Worm (Caenorhabditis elegans) whole organism, early embryonic: ENCODE data around the gene srx-105.

Experiments
- ama-1 ChIP-seq: fragments of 150-350 bp; optimal IDR thresholded peaks from 2 replicates; lab custom pipeline; 2014
- flt-1 ChIP-seq: fragments of 200-800 bp; sonication (Bioruptor generic); IDR thresholded peaks from 2 replicates; pipeline ENCODE4 v1.3.6; 2022; ENCODE audit warnings: missing genetic modification characterization, missing compliant biosample characterization
- hmbx-1 ChIP-seq: sonication (generic microtip); optimal IDR thresholded peaks from 2 replicates; lab custom pipeline; 2016; ENCODE audit warnings: mild to moderate bottlenecking, missing genetic modification characterization, missing compliant biosample characterization
- hmg-4 ChIP-seq: fragments of 200-800 bp; sonication (Bioruptor generic); optimal IDR thresholded peaks from 2 replicates; lab custom pipeline; 2018; ENCODE audit warnings: mild to moderate bottlenecking, missing genetic modification characterization, missing compliant biosample characterization
- hnd-1 ChIP-seq: sonication (generic microtip); optimal IDR thresholded peaks from 2 replicates; lab custom pipeline; 2016; ENCODE audit warnings: missing genetic modification characterization, missing compliant biosample characterization
- pes-1 ChIP-seq: fragments of 200-800 bp; sonication (Bioruptor generic); IDR thresholded peaks from 2 replicates; pipeline ENCODE4 v1.3.6; 2022; ENCODE audit warnings: missing genetic modification reagents, missing genetic modification characterization, missing compliant biosample characterization
- scrt-1 ChIP-seq: fragments of 200-800 bp; sonication (Bioruptor generic); IDR thresholded peaks from 2 replicates; pipeline ENCODE4 v1.3.6; 2022; ENCODE audit warnings: missing genetic modification characterization, missing compliant biosample characterization
- sea-1 ChIP-seq: fragments of 200-800 bp; sonication (Bioruptor generic); conservative IDR thresholded peaks from 2 replicates; pipeline ENCODE4 v1.3.6; 2022; ENCODE audit warnings: missing genetic modification characterization, missing compliant biosample characterization

DNA sequence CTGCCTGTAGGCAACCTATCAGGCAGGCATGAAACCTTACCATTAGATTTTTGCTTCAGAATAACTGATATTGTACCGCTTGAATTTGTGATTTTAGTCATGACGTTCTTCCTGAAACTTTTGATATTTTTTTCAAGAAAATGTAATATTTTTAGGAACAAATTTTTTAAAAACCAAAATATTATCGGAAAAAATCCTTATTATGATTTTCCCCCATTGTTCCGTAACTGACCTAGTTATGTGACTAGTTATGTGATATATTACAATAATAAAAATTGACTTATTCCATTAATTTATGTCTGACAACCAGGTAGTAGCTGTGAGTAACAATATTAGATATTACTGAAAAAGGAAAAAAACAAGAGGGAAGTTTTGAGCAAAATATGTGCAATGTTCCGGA, 30.2 kb downstream of the srx-105 start, which contains the start of gene srx-98:
- TF ChIP-seq hnd-1 (no peak), hmg-4 (GFP tag; lab: Kevin White, UChicago) (no peak), sea-1 (GFP tag; lab: Robert Waterston, UW) (no peak), flt-1 (no peak), hmbx-1 (no peak), ama-1 (no peak), scrt-1 (no peak), pes-1 (GFP tag; lab: Robert Waterston, UW) (no peak)
